Fruit fly (Drosophila melanogaster): Measurements from ENCODE around the gene Gr93c.

The Gr93c gene

dm6 chr3R:21847438-21847837, 2.4 kb upstream of the Gr93c start:
- TF ChIP-seq CG10543 (GFP tag; optimal IDR thresholded peaks at IDR 0.05) (no peak), CG6272 (GFP tag; IDR thresholded peaks at IDR 0.05) (no peak), Asciz (GFP tag; optimal IDR thresholded peaks at IDR 0.05) (no peak), Lhr (GFP tag; optimal IDR thresholded peaks at IDR 0.05) (no peak), CG2199 (GFP tag; IDR thresholded peaks at IDR 0.05) (0 out of 3 replicates have a peak, but pooled peaks have one; percentile 58), wdn (GFP tag; IDR thresholded peaks at IDR 0.05) (no peak), Atf3 (GFP tag; optimal IDR thresholded peaks at IDR 0.05) (no peak), CG5953 (GFP tag; IDR thresholded peaks at IDR 0.05) (no peak), CG15011 (GFP tag; optimal IDR thresholded peaks at IDR 0.05) (no peak), CG10267 (tag; optimal IDR thresholded peaks at IDR 0.05) (no peak), CG42726 (GFP tag; IDR thresholded peaks at IDR 0.05; ENCODE audit: partially characterized antibody) (no peak), CoRest (tag; optimal IDR thresholded peaks at IDR 0.05) (no peak), sr (GFP tag; IDR thresholded peaks at IDR 0.05) (peak; percentile 55; the same call in 2 of the 3 replicates), crol (GFP tag; IDR thresholded peaks at IDR 0.05) (peak; percentile 65; the same call in 1 of the 2 replicates), CG11504 (tag; optimal IDR thresholded peaks at IDR 0.05) (no peak), Hr78 (GFP tag; optimal IDR thresholded peaks at IDR 0.05) (no peak), lilli (GFP tag; optimal IDR thresholded peaks at IDR 0.05) (no peak), onecut (GFP tag; IDR thresholded peaks at IDR 0.05) (no peak), CG9437 (GFP tag; optimal IDR thresholded peaks at IDR 0.05) (no peak), Spps (tag; optimal IDR thresholded peaks at IDR 0.05) (no peak), ab (GFP tag; optimal IDR thresholded peaks at IDR 0.05) (no peak), nmo (GFP tag; optimal IDR thresholded peaks at IDR 0.05) (no peak), NFAT (GFP tag; IDR thresholded peaks at IDR 0.05) (no peak), Dad (GFP tag; optimal IDR thresholded peaks at IDR 0.05) (no peak), CG13296 (GFP tag; optimal IDR thresholded peaks at IDR 0.05) (no peak), Dip2 (GFP tag; IDR thresholded peaks at IDR 0.05) (no peak), gce (GFP tag; IDR thresholded peaks at IDR 0.05) (no peak), CG34422 (GFP tag; IDR thresholded peaks at IDR 0.05) (no peak), ro (GFP tag; IDR thresholded peaks at IDR 0.05) (no peak), sd (tag; optimal IDR thresholded peaks at IDR 0.05) (peak; percentile 29), CG17802 (tag; optimal IDR thresholded peaks at IDR 0.05) (no peak), schlank (tag; optimal IDR thresholded peaks at IDR 0.05) (no peak), CG16813 (GFP tag; IDR thresholded peaks at IDR 0.05; ENCODE audit: partially characterized antibody) (no peak), danr (GFP tag; IDR thresholded peaks at IDR 0.05) (no peak), pros (GFP tag; optimal IDR thresholded peaks at IDR 0.05) (peak; percentile 4), CG9609 (GFP tag; optimal IDR thresholded peaks at IDR 0.05) (no peak), Rfx (GFP tag; IDR thresholded peaks at IDR 0.05) (0 out of 2 replicates have a peak, but pooled peaks have one; percentile 10), Hr51 (GFP tag; optimal IDR thresholded peaks at IDR 0.05) (no peak), CG12769 (tag; optimal IDR thresholded peaks at IDR 0.05) (no peak), grn (GFP tag; optimal IDR thresholded peaks at IDR 0.05) (peak; percentile 36), CG18599 (GFP tag; optimal IDR thresholded peaks at IDR 0.05) (no peak), Myb (GFP tag; optimal IDR thresholded peaks at IDR 0.05) (no peak), HmgZ (tag; optimal IDR thresholded peaks at IDR 0.05) (no peak), fru (optimal IDR thresholded peaks at IDR 0.05) (no peak), CG1603 (tag; optimal IDR thresholded peaks at IDR 0.05) (no peak), fd64A (GFP tag; optimal IDR thresholded peaks at IDR 0.05) (no peak), dan (GFP tag; IDR thresholded peaks at IDR 0.05) (no peak), Hmr (GFP tag; optimal IDR thresholded peaks at IDR 0.05) (no peak), CG30403 (GFP tag; optimal IDR thresholded peaks at IDR 0.05) (no peak), CG32772 (GFP tag; IDR thresholded peaks at IDR 0.05) (peak; percentile 48; the same call in 1 of the 2 replicates), CG7928 (GFP tag; optimal IDR thresholded peaks at IDR 0.05) (no peak)

Measured in whole organism, embryonic.